Fruit fly (Drosophila melanogaster): ENCODE results near the gene Or65b.

Gene Or65b

dm6 chr3L:6312029-6312623 is 13.3 kb upstream of the Or65b start:
- TF ChIP-seq zf30C (GFP tag; optimal IDR thresholded peaks at IDR 0.05) (peak; percentile 3), CG6813 (GFP tag; optimal IDR thresholded peaks at IDR 0.05) (peak; percentile 9), Med (GFP tag) (peak; percentile 31), CG2202 (tag; optimal IDR thresholded peaks at IDR 0.05) (peak; percentile 25), CG2875 (GFP tag; optimal IDR thresholded peaks at IDR 0.05) (peak; percentile 15), Ets65A (GFP tag) (peak; percentile 15), gro (GFP tag; optimal IDR thresholded peaks at IDR 0.05) (no peak), oc (tag; optimal IDR thresholded peaks at IDR 0.05) (no peak), CG13424 (tag; optimal IDR thresholded peaks at IDR 0.05) (no peak), CG3726 (GFP tag; IDR thresholded peaks at IDR 0.05) (0 out of 3 replicates have a peak, but pooled peaks have one; percentile 43), sens (GFP tag) (peak; percentile 58), Mes4 (GFP tag; optimal IDR thresholded peaks at IDR 0.05) (no peak), sqz (GFP tag; optimal IDR thresholded peaks at IDR 0.05) (no peak), CG18262 (tag; optimal IDR thresholded peaks at IDR 0.05) (peak; percentile 27), CG10979 (tag; optimal IDR thresholded peaks at IDR 0.05) (peak; percentile 16), CG31441 (GFP tag; IDR thresholded peaks at IDR 0.05) (0 out of 2 replicates have a peak, but pooled peaks have one; percentile 11), Kr (GFP tag; optimal IDR thresholded peaks at IDR 0.05) (peak; percentile 47), Opbp (GFP tag; IDR thresholded peaks at IDR 0.05; ENCODE audit: partially characterized antibody) (no peak), scrt (GFP tag; optimal IDR thresholded peaks at IDR 0.05) (no peak), phol (tag; optimal IDR thresholded peaks at IDR 0.05) (peak; percentile 9), trem (tag; optimal IDR thresholded peaks at IDR 0.05) (peak; percentile 3), dmrt11E (tag; optimal IDR thresholded peaks at IDR 0.05) (peak; percentile 32), CG2712 (tag; optimal IDR thresholded peaks at IDR 0.05) (peak; percentile 23), al (GFP tag; IDR thresholded peaks at IDR 0.05) (no peak), Bteb2 (GFP tag; optimal IDR thresholded peaks at IDR 0.05) (no peak), Xrp1 (GFP tag; IDR thresholded peaks at IDR 0.05) (peak; percentile 34; the same call in 1 of the 2 replicates), CG1603 (tag; optimal IDR thresholded peaks at IDR 0.05) (peak; percentile 11), lola (GFP tag; optimal IDR thresholded peaks at IDR 0.05) (peak in 1 of 3 experiments; percentile 33), CG14710 (tag; optimal IDR thresholded peaks at IDR 0.05) (peak; percentile 13), HLH4C (GFP tag; IDR thresholded peaks at IDR 0.05; ENCODE audit: partially characterized antibody) (no peak), Usf (GFP tag; optimal IDR thresholded peaks at IDR 0.05) (no peak), CG15696 (tag; optimal IDR thresholded peaks at IDR 0.05) (peak; percentile 66), corto (GFP tag; optimal IDR thresholded peaks at IDR 0.05) (no peak), gem (tag; optimal IDR thresholded peaks at IDR 0.05) (peak; percentile 34), pum (GFP tag; optimal IDR thresholded peaks at IDR 0.05) (no peak), abd-A (tag; optimal IDR thresholded peaks at IDR 0.05) (no peak), TFAM (GFP tag; optimal IDR thresholded peaks at IDR 0.05) (no peak), CG9727 (GFP tag; optimal IDR thresholded peaks at IDR 0.05) (peak; percentile 36)

DNA sequence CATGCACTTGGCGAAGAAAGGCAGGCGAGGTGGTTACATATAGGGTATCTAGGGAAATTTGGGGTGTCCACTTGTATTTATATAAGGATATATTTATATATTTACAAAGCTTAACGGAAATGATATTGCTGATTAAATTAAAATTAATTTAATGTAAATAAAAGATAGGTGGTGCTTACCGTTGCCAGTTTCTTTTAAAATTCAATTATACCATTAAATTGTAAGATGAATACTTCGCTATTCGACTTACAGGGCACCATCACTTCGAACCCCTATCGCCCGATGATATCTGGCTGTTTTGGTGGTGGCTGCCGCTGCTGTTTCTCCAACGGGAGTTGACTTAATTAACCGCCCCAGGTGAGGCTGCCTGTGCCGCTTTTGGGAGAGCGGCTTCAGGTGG is 9.7 kb upstream of the Or65b start:
- TF ChIP-seq sqz (GFP tag; optimal IDR thresholded peaks at IDR 0.05): no peak
- peak; percentile 18 for TF ChIP-seq CG11504 (tag; optimal IDR thresholded peaks at IDR 0.05)
- TF ChIP-seq CG2889 (GFP tag; IDR thresholded peaks at IDR 0.05): no peak
- peak; percentile 65; the same call in 2 of the 3 replicates for TF ChIP-seq row (GFP tag; IDR thresholded peaks at IDR 0.05)
- TF ChIP-seq CG31441 (GFP tag; IDR thresholded peaks at IDR 0.05): 0 out of 2 replicates have a peak, but pooled peaks have one; percentile 17
- TF ChIP-seq cwo (GFP tag; optimal IDR thresholded peaks at IDR 0.05): no peak
- TF ChIP-seq Xrp1 (GFP tag; IDR thresholded peaks at IDR 0.05): no peak
- TF ChIP-seq MTF-1 (GFP tag; optimal IDR thresholded peaks at IDR 0.05; ENCODE audit: borderline replicate concordance): no peak
- TF ChIP-seq lbe (GFP tag; optimal IDR thresholded peaks at IDR 0.05): no peak
- TF ChIP-seq run (tag; optimal IDR thresholded peaks at IDR 0.05): no peak
- TF ChIP-seq pan (optimal IDR thresholded peaks at IDR 0.05): peak in 1 of 2 experiments; percentile 8
- no peak for TF ChIP-seq pan (GFP tag; optimal IDR thresholded peaks at IDR 0.05 in 1 of 2, IDR thresholded peaks at IDR 0.05 in 1 of 2)
- TF ChIP-seq Hr51 (GFP tag; optimal IDR thresholded peaks at IDR 0.05): no peak
- TF ChIP-seq CG1024 (GFP tag; IDR thresholded peaks at IDR 0.05): no peak
- no peak for TF ChIP-seq sens (GFP tag)
- no peak for TF ChIP-seq psq (GFP tag; optimal IDR thresholded peaks at IDR 0.05)
